Fruit fly (Drosophila melanogaster) whole organism, embryonic: ENCODE measurements around the gene CG34179.

Source experiments
- Ada2b ChIP-seq: fragments of 200-800 bp; sonication (Bioruptor generic); IDR thresholded peaks from 2 replicates; pipeline ENCODE4 v1.3.6; 2022; ENCODE audit warnings: missing biosample characterization, missing genetic modification characterization
- Antp ChIP-seq: fragments of 200-800 bp; sonication (Bioruptor generic); optimal IDR thresholded peaks from 3 replicates; lab custom pipeline; 2016; ENCODE audit warnings: missing biosample characterization, missing genetic modification characterization
- Asciz ChIP-seq: fragments of 200-800 bp; sonication (Bioruptor generic); optimal IDR thresholded peaks from 2 replicates; lab custom pipeline; 2017; ENCODE audit warnings: missing biosample characterization, mild to moderate bottlenecking, missing genetic modification characterization, missing genetic modification reagents
- Blimp-1 ChIP-seq: fragments of 200-800 bp; sonication (Bioruptor generic); optimal IDR thresholded peaks from 3 replicates; lab custom pipeline; 2018; ENCODE audit warnings: missing biosample characterization, missing genetic modification characterization, mild to moderate bottlenecking, moderate library complexity, missing genetic modification reagents
- CG10267 ChIP-seq: fragments of 200-800 bp; sonication (Bioruptor generic); optimal IDR thresholded peaks from 2 replicates; lab custom pipeline; 2018; ENCODE audit warnings: missing biosample characterization, mild to moderate bottlenecking, missing genetic modification characterization, moderate library complexity
- CG12104 ChIP-seq: fragments of 200-800 bp; sonication (Bioruptor generic); optimal IDR thresholded peaks from 3 replicates; lab custom pipeline; 2016; ENCODE audit warnings: missing biosample characterization, missing genetic modification characterization
- CG13287 ChIP-seq: fragments of 200-800 bp; sonication (Bioruptor generic); IDR thresholded peaks from 2 replicates; pipeline ENCODE4 v1.3.6; 2022; ENCODE audit warnings: missing biosample characterization, missing genetic modification characterization; ENCODE audit not compliant: partially characterized antibody
- CG17829 ChIP-seq: fragments of 200-800 bp; optimal IDR thresholded peaks from 2 replicates; lab custom pipeline; 2019; ENCODE audit warnings: missing biosample characterization, mild to moderate bottlenecking, missing genetic modification characterization, moderate library complexity
- CG2678 ChIP-seq: fragments of 200-800 bp; sonication (Bioruptor generic); optimal IDR thresholded peaks from 3 replicates; lab custom pipeline; 2019; ENCODE audit warnings: missing biosample characterization, mild to moderate bottlenecking, missing genetic modification characterization, moderate library complexity
- CG30020 ChIP-seq: fragments of 200-800 bp; optimal IDR thresholded peaks from 2 replicates; lab custom pipeline; 2019; ENCODE audit warnings: missing biosample characterization, mild to moderate bottlenecking, missing genetic modification characterization, moderate library complexity
- CG32767 ChIP-seq: fragments of 200-800 bp; sonication (Bioruptor generic); IDR thresholded peaks from 2 replicates; pipeline ENCODE4 v1.3.6; 2022; ENCODE audit warnings: missing biosample characterization, missing genetic modification characterization
- CG33557 ChIP-seq: fragments of 200-800 bp; sonication (Bioruptor generic); optimal IDR thresholded peaks from 2 replicates; lab custom pipeline; 2019; ENCODE audit warnings: missing biosample characterization, mild to moderate bottlenecking, missing genetic modification characterization, moderate library complexity
- CG4404 ChIP-seq: fragments of 200-800 bp; sonication (Bioruptor generic); IDR thresholded peaks from 2 replicates; pipeline ENCODE4 v1.3.6; 2022; ENCODE audit warnings: missing biosample characterization, missing genetic modification characterization
- CG5245 ChIP-seq: fragments of 200-800 bp; sonication (Bioruptor generic); optimal IDR thresholded peaks from 3 replicates; lab custom pipeline; 2016; ENCODE audit warnings: missing biosample characterization, missing genetic modification characterization
- CG6765 ChIP-seq: fragments of 200-800 bp; sonication (Bioruptor generic); optimal IDR thresholded peaks from 3 replicates; lab custom pipeline; 2017; ENCODE audit warnings: missing biosample characterization, mild to moderate bottlenecking, missing genetic modification characterization
- CG7271 ChIP-seq: fragments of 200-800 bp; sonication (Bioruptor generic); optimal IDR thresholded peaks from 2 replicates; lab custom pipeline; 2018; ENCODE audit warnings: missing biosample characterization, mild to moderate bottlenecking, missing genetic modification characterization, moderate library complexity
- CG7357 ChIP-seq: fragments of 200-800 bp; sonication (Bioruptor generic); IDR thresholded peaks from 3 replicates; pipeline ENCODE4 v1.3.6; 2022; ENCODE audit warnings: missing biosample characterization, missing genetic modification characterization
- CG8478 ChIP-seq: fragments of >200 bp; optimal IDR thresholded peaks from 2 replicates; lab custom pipeline; 2018
- CG8765 ChIP-seq: fragments of 200-800 bp; sonication (Bioruptor generic); IDR thresholded peaks from 2 replicates; pipeline ENCODE4 v1.3.6; 2022; ENCODE audit warnings: missing biosample characterization, missing genetic modification characterization
- CG9932 ChIP-seq: fragments of 200-800 bp; sonication (Bioruptor generic); IDR thresholded peaks from 2 replicates; pipeline ENCODE4 v1.3.6; 2022; ENCODE audit warnings: missing biosample characterization, missing genetic modification characterization
- D19B ChIP-seq: fragments of 200-800 bp; sonication (Bioruptor generic); optimal IDR thresholded peaks from 2 replicates; lab custom pipeline; 2017; ENCODE audit warnings: missing biosample characterization, mild to moderate bottlenecking, missing genetic modification characterization
- Dbx ChIP-seq: fragments of 200-800 bp; sonication (Bioruptor generic); IDR thresholded peaks from 3 replicates; pipeline ENCODE4 v1.3.6; 2022; ENCODE audit warnings: missing biosample characterization, missing genetic modification characterization
- Dref ChIP-seq: fragments of 200-800 bp; sonication (Bioruptor generic); IDR thresholded peaks from 2 replicates; pipeline ENCODE4 v1.3.6; 2022; ENCODE audit warnings: missing biosample characterization, missing genetic modification characterization
- Ets97D ChIP-seq: fragments of 200-800 bp; sonication (Bioruptor generic); optimal IDR thresholded peaks from 3 replicates; lab custom pipeline; 2016; ENCODE audit warnings: missing biosample characterization, missing genetic modification characterization
- GATAe ChIP-seq: fragments of 200-800 bp; sonication (Bioruptor generic); conservative IDR thresholded peaks from 2 replicates; pipeline ENCODE4 v1.3.6; 2022; ENCODE audit warnings: missing biosample characterization, missing genetic modification characterization
- Hey ChIP-seq: fragments of 200-800 bp; sonication (Bioruptor generic); optimal IDR thresholded peaks from 3 replicates; lab custom pipeline; 2018; ENCODE audit warnings: missing biosample characterization, mild to moderate bottlenecking, missing genetic modification characterization
- Kr ChIP-seq: fragments of 200-800 bp; sonication (Bioruptor generic); optimal IDR thresholded peaks from 2 replicates; lab custom pipeline; 2017; ENCODE audit warnings: missing biosample characterization, mild to moderate bottlenecking, missing genetic modification characterization
- Max ChIP-seq: fragments of 200-800 bp; sonication (Bioruptor generic); optimal IDR thresholded peaks from 2 replicates; lab custom pipeline; 2016; ENCODE audit warnings: missing biosample characterization, mild to moderate bottlenecking, missing genetic modification characterization
- Nf-YB ChIP-seq: fragments of 200-800 bp; sonication (Bioruptor generic); optimal IDR thresholded peaks from 3 replicates; lab custom pipeline; 2019; ENCODE audit warnings: missing biosample characterization, mild to moderate bottlenecking, missing genetic modification characterization, moderate library complexity
- Opbp ChIP-seq: fragments of 200-800 bp; sonication (Bioruptor generic); IDR thresholded peaks from 3 replicates; pipeline ENCODE4 v1.3.6; 2022; ENCODE audit warnings: missing biosample characterization, missing genetic modification characterization; ENCODE audit not compliant: partially characterized antibody
- Tbp ChIP-seq: fragments of >200 bp; optimal IDR thresholded peaks from 2 replicates; lab custom pipeline; 2018; ENCODE audit warnings: missing biosample characterization, missing genetic modification characterization
- Usf ChIP-seq: fragments of 200-800 bp; sonication (Bioruptor generic); optimal IDR thresholded peaks from 2 replicates; lab custom pipeline; 2017; ENCODE audit warnings: missing genotype, missing biosample characterization, missing genetic modification characterization
- bigmax ChIP-seq: fragments of 200-800 bp; sonication (Bioruptor generic); optimal IDR thresholded peaks from 2 replicates; lab custom pipeline; 2018; ENCODE audit warnings: missing biosample characterization, mild to moderate bottlenecking, missing genetic modification characterization
- bowl ChIP-seq: fragments of 200-800 bp; sonication (Bioruptor generic); IDR thresholded peaks from 2 replicates; pipeline ENCODE4 v1.3.6; 2022; ENCODE audit warnings: missing biosample characterization, missing genetic modification characterization
- btn ChIP-seq: fragments of 200-800 bp; sonication (Bioruptor generic); optimal IDR thresholded peaks from 2 replicates; lab custom pipeline; 2016; ENCODE audit warnings: missing biosample characterization, missing genetic modification characterization
- chm ChIP-seq: fragments of 200-800 bp; sonication (Bioruptor generic); IDR thresholded peaks from 2 replicates; pipeline ENCODE4 v1.3.6; 2022; ENCODE audit warnings: missing biosample characterization, missing genetic modification characterization
- chn ChIP-seq: fragments of 200-800 bp; sonication (Bioruptor generic); optimal IDR thresholded peaks from 2 replicates; lab custom pipeline; 2016; ENCODE audit warnings: missing biosample characterization, missing genetic modification characterization
- da ChIP-seq: fragments of 200-800 bp; sonication (Bioruptor generic); optimal IDR thresholded peaks from 2 replicates; lab custom pipeline; 2016; ENCODE audit warnings: missing biosample characterization, missing genetic modification characterization
- dimm ChIP-seq: fragments of 200-800 bp; sonication (Bioruptor generic); IDR thresholded peaks from 2 replicates; pipeline ENCODE4 v1.3.6; 2022; ENCODE audit warnings: missing biosample characterization, missing genetic modification characterization
- disco-r ChIP-seq: fragments of 200-800 bp; sonication (Bioruptor generic); optimal IDR thresholded peaks from 2 replicates; lab custom pipeline; 2016; ENCODE audit warnings: missing biosample characterization, missing genetic modification characterization
- dm ChIP-seq: fragments of 200-800 bp; sonication (Bioruptor generic); optimal IDR thresholded peaks from 3 replicates; lab custom pipeline; 2016; ENCODE audit warnings: missing biosample characterization, missing genetic modification characterization
- gce ChIP-seq: fragments of 200-800 bp; sonication (Bioruptor generic); IDR thresholded peaks from 3 replicates; pipeline ENCODE4 v1.3.6; 2022; ENCODE audit warnings: missing biosample characterization, missing genetic modification characterization
- hbn ChIP-seq: fragments of 200-800 bp; sonication (Bioruptor generic); IDR thresholded peaks from 2 replicates; pipeline ENCODE4 v1.3.6; 2022; ENCODE audit warnings: missing biosample characterization, missing genetic modification characterization; ENCODE audit not compliant: partially characterized antibody
- kay ChIP-seq: fragments of 200-800 bp; sonication (Bioruptor generic); optimal IDR thresholded peaks from 2 replicates; lab custom pipeline; 2016; ENCODE audit warnings: missing biosample characterization, missing genetic modification characterization
- maf-S ChIP-seq: fragments of 200-800 bp; sonication (Bioruptor generic); optimal IDR thresholded peaks from 2 replicates; lab custom pipeline; 2016; ENCODE audit warnings: missing biosample characterization, missing genetic modification characterization
- oc ChIP-seq: fragments of 200-800 bp; sonication (Bioruptor generic); optimal IDR thresholded peaks from 2 replicates; lab custom pipeline; 2018; ENCODE audit warnings: missing biosample characterization, mild to moderate bottlenecking, missing genetic modification characterization, moderate library complexity
- otp ChIP-seq: fragments of 200-800 bp; sonication (Bioruptor generic); IDR thresholded peaks from 3 replicates; pipeline ENCODE4, ENCODE4 v1.3.6; 2022; ENCODE audit warnings: missing biosample characterization, missing genetic modification characterization
- pros ChIP-seq: fragments of 200-800 bp; sonication (Bioruptor generic); optimal IDR thresholded peaks from 3 replicates; lab custom pipeline; 2019; ENCODE audit warnings: missing biosample characterization, mild to moderate bottlenecking, missing genetic modification characterization, moderate library complexity
- psq ChIP-seq: fragments of 200-800 bp; sonication (Bioruptor generic); optimal IDR thresholded peaks from 2 replicates; lab custom pipeline; 2017; ENCODE audit warnings: missing biosample characterization, missing genetic modification characterization
- sug ChIP-seq: fragments of 200-800 bp; optimal IDR thresholded peaks from 2 replicates; lab custom pipeline; 2019; ENCODE audit warnings: missing biosample characterization, mild to moderate bottlenecking, missing genetic modification characterization, moderate library complexity
- tx ChIP-seq: fragments of 200-800 bp; sonication (Bioruptor generic); optimal IDR thresholded peaks from 2 replicates; lab custom pipeline; 2016; ENCODE audit warnings: missing biosample characterization, missing genetic modification characterization
- z ChIP-seq: fragments of 200-800 bp; sonication (Bioruptor generic); IDR thresholded peaks from 3 replicates; pipeline ENCODE4 v1.3.6; 2022; ENCODE audit warnings: missing biosample characterization, missing genetic modification characterization

CG34179 gene

dm6 chr2L:6078757-6079351, 30.3 kb upstream of the CG34179 start (continued):
- TF ChIP-seq Nf-YB (peak; percentile 31), CG32767 (GFP tag; lab: Robert Waterston, UW) (no peak; the same call in 1 of the 2 replicates), sug (no peak), Kr (GFP tag; lab: Kevin White, UChicago) (peak; percentile 78), oc (peak; percentile 70), Tbp (GFP tag; lab: Kevin White, UChicago) (peak; percentile 57), CG7271 (tag; lab: Kevin White, UChicago) (no peak), psq (GFP tag; lab: Kevin White, UChicago) (no peak), disco-r (GFP tag; lab: Kevin White, UChicago) (no peak), btn (GFP tag; lab: Kevin White, UChicago) (no peak), Hey (tag; lab: Kevin White, UChicago) (peak; percentile 67), CG7357 (GFP tag; lab: Robert Waterston, UW) (no peak), CG33557 (peak; percentile 48), chn (peak; percentile 69), CG9932 (no peak), Blimp-1 (peak; percentile 79), chm (GFP tag; lab: Robert Waterston, UW) (peak; percentile 41; the same call in 1 of the 2 replicates), z (GFP tag; lab: Robert Waterston, UW) (peak; percentile 91), Usf (GFP tag; lab: Kevin White, UChicago) (no peak), Max (GFP tag; lab: Kevin White, UChicago) (peak; percentile 84), GATAe (GFP tag; lab: Robert Waterston, UW) (no peak), CG13287 (GFP tag; lab: Robert Waterston, UW) (no peak), D19B (GFP tag; lab: Kevin White, UChicago) (no peak), tx (GFP tag; lab: Kevin White, UChicago) (no peak), CG8765 (GFP tag; lab: Robert Waterston, UW) (peak; percentile 39; the same call in 1 of the 2 replicates), Asciz (GFP tag; lab: Kevin White, UChicago) (no peak), kay (GFP tag; lab: Kevin White, UChicago) (no peak), CG17829 (tag; lab: Kevin White, UChicago) (peak; percentile 46), CG6765 (GFP tag; lab: Kevin White, UChicago) (no peak), dm (GFP tag; lab: Kevin White, UChicago) (peak; percentile 99), CG8478 (peak; percentile 75), Dbx (GFP tag; lab: Robert Waterston, UW) (no peak), dimm (no peak), maf-S (no peak), Opbp (GFP tag; lab: Robert Waterston, UW) (peak; percentile 64; the same call in 1 of the 3 replicates), Ets97D (GFP tag; lab: Kevin White, UChicago) (peak; percentile 6), CG2678 (tag; lab: Kevin White, UChicago) (no peak), da (peak; percentile 92), CG30020 (no peak), Antp (GFP tag; lab: Kevin White, UChicago) (no peak), otp (GFP tag; lab: Robert Waterston, UW) (0 out of 3 replicates have a peak, but pooled peaks have one; percentile 36), hbn (GFP tag; lab: Robert Waterston, UW) (no peak), CG4404 (GFP tag; lab: Robert Waterston, UW) (no peak), pros (GFP tag; lab: Kevin White, UChicago) (peak; percentile 95), CG10267 (tag; lab: Kevin White, UChicago) (no peak), Ada2b (no peak), CG12104 (GFP tag; lab: Kevin White, UChicago) (no peak), bigmax (GFP tag; lab: Kevin White, UChicago) (no peak), Dref (GFP tag; lab: Robert Waterston, UW) (no peak), gce (no peak), bowl (GFP tag; lab: Robert Waterston, UW) (no peak), CG5245 (GFP tag; lab: Kevin White, UChicago) (no peak)
